Fruit fly (Drosophila melanogaster) whole organism, embryonic: ENCODE data around the gene CG42727.

Source experiments
- Atf3 ChIP-seq: fragments of 200-800 bp; sonication (Bioruptor generic); optimal IDR thresholded peaks from 3 replicates; lab custom pipeline; 2016; ENCODE audit warnings: missing biosample characterization, missing genetic modification characterization
- BtbVII ChIP-seq: fragments of 200-800 bp; sonication (Bioruptor generic); optimal IDR thresholded peaks from 3 replicates; lab custom pipeline; 2017; ENCODE audit warnings: missing biosample characterization, mild to moderate bottlenecking, missing genetic modification characterization
- CG10321 ChIP-seq: fragments of 200-800 bp; sonication (Bioruptor generic); IDR thresholded peaks from 2 replicates; pipeline ENCODE4 v1.3.6; 2022; ENCODE audit warnings: missing biosample characterization, missing genetic modification characterization
- CG12659 ChIP-seq: fragments of 200-800 bp; sonication (Bioruptor generic); optimal IDR thresholded peaks from 3 replicates; lab custom pipeline; 2017; ENCODE audit warnings: mild to moderate bottlenecking, missing biosample characterization, missing genetic modification reagents, missing genetic modification characterization
- CG16815 ChIP-seq: fragments of 200-800 bp; sonication (Bioruptor generic); optimal IDR thresholded peaks from 3 replicates; lab custom pipeline; 2017; ENCODE audit warnings: missing biosample characterization, mild to moderate bottlenecking, missing genetic modification characterization
- CG18011 ChIP-seq: fragments of 200-800 bp; sonication (Bioruptor generic); optimal IDR thresholded peaks from 2 replicates; lab custom pipeline; 2017; ENCODE audit warnings: missing biosample characterization, missing genetic modification characterization, mild to moderate bottlenecking, moderate library complexity, missing genotype
- CG1832 ChIP-seq: fragments of 200-800 bp; sonication (Bioruptor generic); optimal IDR thresholded peaks from 2 replicates; lab custom pipeline; 2017; ENCODE audit warnings: missing biosample characterization, mild to moderate bottlenecking, missing genetic modification characterization, inconsistent platforms
- CG3726 ChIP-seq: fragments of 200-800 bp; sonication (Bioruptor generic); IDR thresholded peaks from 3 replicates; pipeline ENCODE4, ENCODE4 v1.3.6; 2022; ENCODE audit warnings: missing biosample characterization, missing genetic modification characterization
- CG4328 ChIP-seq: fragments of 200-800 bp; sonication (Bioruptor generic); optimal IDR thresholded peaks from 3 replicates; lab custom pipeline; 2017; ENCODE audit warnings: missing biosample characterization, missing genetic modification reagents, missing genetic modification characterization
- CG4360 ChIP-seq: fragments of 200-800 bp; sonication (Bioruptor generic); IDR thresholded peaks from 2 replicates; pipeline ENCODE4 v1.3.6; 2022; ENCODE audit warnings: missing biosample characterization, missing genetic modification characterization
- CG4424 ChIP-seq: fragments of 200-800 bp; sonication (Bioruptor generic); optimal IDR thresholded peaks from 3 replicates; lab custom pipeline; 2016; ENCODE audit warnings: missing biosample characterization, missing genetic modification characterization
- CG5180 ChIP-seq: fragments of 200-800 bp; sonication (Bioruptor generic); optimal IDR thresholded peaks from 3 replicates; lab custom pipeline; 2017; ENCODE audit warnings: missing biosample characterization, missing genetic modification characterization, mild to moderate bottlenecking, moderate library complexity, missing genetic modification reagents
- CG6791 ChIP-seq: fragments of 200-800 bp; sonication (Bioruptor generic); IDR thresholded peaks from 3 replicates; pipeline ENCODE4 v1.3.6; 2022; ENCODE audit warnings: missing biosample characterization, missing genetic modification characterization; ENCODE audit not compliant: partially characterized antibody
- CG6813 ChIP-seq: fragments of 200-800 bp; sonication (Bioruptor generic); optimal IDR thresholded peaks from 2 replicates; lab custom pipeline; 2017; ENCODE audit warnings: missing biosample characterization, missing genetic modification characterization, mild to moderate bottlenecking, moderate library complexity, missing genetic modification reagents
- CG8478 ChIP-seq: fragments of >200 bp; optimal IDR thresholded peaks from 2 replicates; lab custom pipeline; 2018
- CG8944 ChIP-seq: fragments of 200-800 bp; sonication (Bioruptor generic); optimal IDR thresholded peaks from 3 replicates; lab custom pipeline; 2016; ENCODE audit warnings: missing biosample characterization, missing genetic modification characterization
- CG9817 ChIP-seq: fragments of 200-800 bp; sonication (Bioruptor generic); optimal IDR thresholded peaks from 2 replicates; lab custom pipeline; 2018; ENCODE audit warnings: missing biosample characterization, mild to moderate bottlenecking, missing genetic modification characterization, moderate library complexity
- CG9876 ChIP-seq: fragments of 200-800 bp; sonication (Bioruptor generic); optimal IDR thresholded peaks from 2 replicates; lab custom pipeline; 2016; ENCODE audit warnings: missing biosample characterization, missing genetic modification characterization
- Chrac-16 ChIP-seq: fragments of 200-800 bp; sonication (Bioruptor generic); optimal IDR thresholded peaks from 3 replicates; lab custom pipeline; 2016; ENCODE audit warnings: missing biosample characterization, missing genetic modification characterization
- Dek ChIP-seq: fragments of 200-800 bp; sonication (Bioruptor generic); optimal IDR thresholded peaks from 3 replicates; lab custom pipeline; 2019; ENCODE audit warnings: missing biosample characterization, mild to moderate bottlenecking, missing genetic modification characterization, moderate library complexity
- H15 ChIP-seq: fragments of 200-800 bp; sonication (Bioruptor generic); IDR thresholded peaks from 3 replicates; pipeline ENCODE4 v1.3.6; 2022; ENCODE audit warnings: missing biosample characterization, missing genetic modification characterization
- Med ChIP-seq: fragments of 200-800 bp; sonication (Bioruptor generic); peaks from one replicate; lab custom pipeline; 2016; ENCODE audit warnings: missing biosample characterization, missing genetic modification characterization, mild to moderate bottlenecking, inconsistent platforms, moderate library complexity
- Nf-YC ChIP-seq: fragments of 200-800 bp; optimal IDR thresholded peaks from 3 replicates; lab custom pipeline; 2019; ENCODE audit warnings: missing biosample characterization, mild to moderate bottlenecking, missing genetic modification characterization, moderate library complexity
- Sin3A ChIP-seq: fragments of >200 bp; optimal IDR thresholded peaks from 2 replicates; lab custom pipeline; 2018
- Trl ChIP-seq, 3 experiments: fragments of >200 bp in 2 of 3; fragments of 200-800 bp in 1 of 3; sonication (Bioruptor generic) in 1 of 3; optimal IDR thresholded peaks; 2 replicates in 1 of 3; 3 replicates in 2 of 3; lab custom pipeline; 2016 to 2017; ENCODE audit warnings: missing biosample characterization in 1 of 3, missing genetic modification characterization in 1 of 3
- Usf ChIP-seq: fragments of 200-800 bp; sonication (Bioruptor generic); optimal IDR thresholded peaks from 2 replicates; lab custom pipeline; 2017; ENCODE audit warnings: missing genotype, missing biosample characterization, missing genetic modification characterization
- al ChIP-seq: fragments of 200-800 bp; sonication (Bioruptor generic); IDR thresholded peaks from 2 replicates; pipeline ENCODE4 v1.3.6; 2022; ENCODE audit warnings: missing biosample characterization, missing genetic modification characterization
- cas ChIP-seq: fragments of 200-800 bp; sonication (Bioruptor generic); IDR thresholded peaks from 2 replicates; pipeline ENCODE4 v1.3.6; 2022; ENCODE audit warnings: missing biosample characterization, missing genetic modification characterization
- cg ChIP-seq: fragments of 200-800 bp; sonication (Bioruptor generic); optimal IDR thresholded peaks from 3 replicates; lab custom pipeline; 2019; ENCODE audit warnings: missing biosample characterization, mild to moderate bottlenecking, missing genetic modification characterization, moderate library complexity
- chinmo ChIP-seq: fragments of 200-800 bp; sonication (Bioruptor generic); IDR thresholded peaks from 4 replicates; pipeline ENCODE4 v1.3.6; 2022; ENCODE audit warnings: missing biosample characterization, missing genetic modification characterization; ENCODE audit not compliant: partially characterized antibody
- ewg ChIP-seq: fragments of 200-800 bp; sonication (Bioruptor generic); optimal IDR thresholded peaks from 3 replicates; lab custom pipeline; 2017; ENCODE audit warnings: mild to moderate bottlenecking, missing biosample characterization, missing genetic modification reagents, missing genetic modification characterization
- exex ChIP-seq: fragments of 200-800 bp; sonication (Bioruptor generic); optimal IDR thresholded peaks from 4 replicates; lab custom pipeline; 2018; ENCODE audit warnings: missing biosample characterization, mild to moderate bottlenecking, missing genetic modification characterization, moderate library complexity
- ham ChIP-seq: fragments of 200-800 bp; sonication (Bioruptor generic); IDR thresholded peaks from 2 replicates; pipeline ENCODE4 v1.3.6; 2022; ENCODE audit warnings: missing biosample characterization, missing genetic modification characterization
- hb ChIP-seq: fragments of 200-800 bp; sonication (Bioruptor generic); IDR thresholded peaks from 3 replicates; pipeline ENCODE4 v1.3.6; 2022; ENCODE audit warnings: missing biosample characterization, missing genetic modification characterization; ENCODE audit not compliant: partially characterized antibody
- her ChIP-seq: fragments of 200-800 bp; sonication (Bioruptor generic); optimal IDR thresholded peaks from 2 replicates; lab custom pipeline; 2016; ENCODE audit warnings: missing biosample characterization, missing genetic modification characterization
- kni ChIP-seq: fragments of 200-800 bp; sonication (Bioruptor generic); optimal IDR thresholded peaks from 3 replicates; lab custom pipeline; 2017; ENCODE audit warnings: mild to moderate bottlenecking, missing biosample characterization, missing genetic modification reagents, missing genetic modification characterization
- maf-S ChIP-seq: fragments of 200-800 bp; sonication (Bioruptor generic); optimal IDR thresholded peaks from 2 replicates; lab custom pipeline; 2016; ENCODE audit warnings: missing biosample characterization, missing genetic modification characterization
- mirr ChIP-seq: fragments of 200-800 bp; sonication (Bioruptor generic); optimal IDR thresholded peaks from 3 replicates; lab custom pipeline; 2018; ENCODE audit warnings: missing biosample characterization, mild to moderate bottlenecking, missing genetic modification characterization
- mld ChIP-seq: fragments of 200-800 bp; sonication (Bioruptor generic); IDR thresholded peaks from 3 replicates; pipeline ENCODE4 v1.3.6; 2022; ENCODE audit warnings: missing biosample characterization, missing genetic modification characterization; ENCODE audit not compliant: partially characterized antibody
- nerfin-1 ChIP-seq: fragments of 200-800 bp; sonication (Bioruptor generic); optimal IDR thresholded peaks from 3 replicates; lab custom pipeline; 2019; ENCODE audit warnings: missing biosample characterization, mild to moderate bottlenecking, missing genetic modification characterization, moderate library complexity
- onecut ChIP-seq: fragments of 200-800 bp; sonication (Bioruptor generic); IDR thresholded peaks from 2 replicates; pipeline ENCODE4 v1.3.6; 2022; ENCODE audit warnings: missing biosample characterization, missing genetic modification characterization
- scrt ChIP-seq: fragments of 200-800 bp; sonication (Bioruptor generic); optimal IDR thresholded peaks from 2 replicates; lab custom pipeline; 2018; ENCODE audit warnings: missing biosample characterization, mild to moderate bottlenecking, missing genetic modification characterization, moderate library complexity
- sens ChIP-seq: fragments of 200-800 bp; sonication (Bioruptor generic); peaks from one replicate; lab custom pipeline; 2016; ENCODE audit warnings: missing biosample characterization, missing genetic modification characterization
- stwl ChIP-seq: fragments of 200-800 bp; sonication (Bioruptor generic); optimal IDR thresholded peaks from 3 replicates; lab custom pipeline; 2018; ENCODE audit warnings: missing biosample characterization, mild to moderate bottlenecking, missing genetic modification characterization, moderate library complexity
- vvl ChIP-seq: fragments of 200-800 bp; sonication (Bioruptor generic); IDR thresholded peaks from 2 replicates; pipeline ENCODE4 v1.3.6; 2022; ENCODE audit warnings: missing biosample characterization, missing genetic modification characterization
- z ChIP-seq: fragments of 200-800 bp; sonication (Bioruptor generic); IDR thresholded peaks from 3 replicates; pipeline ENCODE4 v1.3.6; 2022; ENCODE audit warnings: missing biosample characterization, missing genetic modification characterization
- zfh1 ChIP-seq: fragments of 200-800 bp; sonication (Bioruptor generic); IDR thresholded peaks from 3 replicates; pipeline ENCODE4 v1.3.6; 2022; ENCODE audit warnings: missing biosample characterization, missing genetic modification characterization

Gene CG42727

dm6 chr3R:15375470-15375869 is 27.6 kb downstream of the CG42727 start:
- TF ChIP-seq mld (GFP tag; lab: Robert Waterston, UW) (no peak), Trl (optimal IDR thresholded peaks at IDR 0.05; lab: Kevin White, UChicago) (peak in 1 of 2 experiments; percentile 22), Trl (GFP tag; optimal IDR thresholded peaks at IDR 0.05; lab: Kevin White, UChicago) (no peak), CG8478 (lab: Kevin White, UChicago) (peak; percentile 69), cg (GFP tag; lab: Kevin White, UChicago) (peak; percentile 62), CG18011 (GFP tag; lab: Kevin White, UChicago) (peak; percentile 44), nerfin-1 (tag; lab: Kevin White, UChicago) (peak; percentile 24)

dm6 chr3R:15379071-15379470 is 31.2 kb downstream of the CG42727 start:
- TF ChIP-seq maf-S (GFP tag; lab: Kevin White, UChicago) (no peak), zfh1 (no peak), H15 (no peak), CG10321 (GFP tag; lab: Robert Waterston, UW) (peak; percentile 91), Trl (optimal IDR thresholded peaks at IDR 0.05; lab: Kevin White, UChicago) (peak; percentile 65 to 79), Trl (GFP tag; optimal IDR thresholded peaks at IDR 0.05; lab: Kevin White, UChicago) (no peak), Med (GFP tag; lab: Kevin White, UChicago) (peak; percentile 52), hb (GFP tag; lab: Robert Waterston, UW) (no peak), Atf3 (no peak), CG12659 (GFP tag; lab: Kevin White, UChicago) (no peak), BtbVII (no peak), CG9876 (GFP tag; lab: Kevin White, UChicago) (no peak), exex (tag; lab: Kevin White, UChicago) (no peak), cg (GFP tag; lab: Kevin White, UChicago) (peak; percentile 64), Nf-YC (no peak), CG8944 (GFP tag; lab: Kevin White, UChicago) (no peak), stwl (tag; lab: Kevin White, UChicago) (peak; percentile 48), cas (GFP tag; lab: Robert Waterston, UW) (0 out of 2 replicates have a peak, but pooled peaks have one; percentile 25), Chrac-16 (GFP tag; lab: Kevin White, UChicago) (no peak), CG6791 (GFP tag; lab: Robert Waterston, UW) (peak; percentile 46; the same call in 1 of the 3 replicates), CG16815 (GFP tag; lab: Kevin White, UChicago) (no peak), vvl (no peak), CG8478 (lab: Kevin White, UChicago) (peak; percentile 90), z (GFP tag; lab: Robert Waterston, UW) (peak; percentile 50; the same call in 1 of the 3 replicates), her (GFP tag; lab: Kevin White, UChicago) (no peak), Sin3A (lab: Kevin White, UChicago) (no peak), ewg (GFP tag; lab: Kevin White, UChicago) (peak; percentile 93), chinmo (GFP tag; lab: Robert Waterston, UW) (0 out of 4 replicates have a peak, but pooled peaks have one; percentile 58), scrt (GFP tag; lab: Kevin White, UChicago) (peak; percentile 96), ham (GFP tag; lab: Robert Waterston, UW) (no peak), CG3726 (GFP tag; lab: Robert Waterston, UW) (no peak), CG4424 (GFP tag; lab: Kevin White, UChicago) (no peak), CG4360 (peak; percentile 75), Usf (no peak), CG6813 (GFP tag; lab: Kevin White, UChicago) (no peak), al (GFP tag; lab: Robert Waterston, UW) (no peak), mirr (GFP tag; lab: Kevin White, UChicago) (no peak), CG1832 (GFP tag; lab: Kevin White, UChicago) (peak; percentile 69), mld (GFP tag; lab: Robert Waterston, UW) (no peak), CG4328 (no peak), CG9817 (no peak), Dek (tag; lab: Kevin White, UChicago) (no peak), CG5180 (GFP tag; lab: Kevin White, UChicago) (peak; percentile 17), sens (GFP tag; lab: Kevin White, UChicago) (peak; percentile 52), onecut (GFP tag; lab: Robert Waterston, UW) (peak; percentile 58), kni (peak; percentile 47)
